Worm (Caenorhabditis elegans) whole organism, late embryonic: ENCODE measurements around the gene AH6.3.

Experiments used
- F13H6.1 ChIP-seq: sonication (generic microtip); optimal IDR thresholded peaks from 2 replicates; lab custom pipeline; 2016; ENCODE audit warnings: missing genetic modification characterization, missing compliant biosample characterization
- K02D7.2 ChIP-seq: sonication (generic microtip); optimal IDR thresholded peaks from 2 replicates; lab custom pipeline; 2017; ENCODE audit warnings: mild to moderate bottlenecking, missing genetic modification characterization, missing compliant biosample characterization
- K09A11.1 ChIP-seq: sonication (generic microtip); optimal IDR thresholded peaks from 2 replicates; lab custom pipeline; 2017; ENCODE audit warnings: antibody characterized with exemption, mild to moderate bottlenecking, missing genetic modification characterization, missing compliant biosample characterization; ENCODE audit not compliant: insufficient read depth
- Y22D7AL.16 ChIP-seq: sonication (generic microtip); optimal IDR thresholded peaks from 2 replicates; lab custom pipeline; 2016; ENCODE audit warnings: missing genetic modification characterization, missing compliant biosample characterization
- ahr-1 ChIP-seq: sonication (generic microtip); optimal IDR thresholded peaks from 2 replicates; lab custom pipeline; 2016; ENCODE audit warnings: missing genetic modification characterization, missing compliant biosample characterization
- ceh-14 ChIP-seq: sonication (generic microtip); optimal IDR thresholded peaks from 2 replicates; lab custom pipeline; 2016; ENCODE audit warnings: missing genotype, missing genetic modification characterization, missing compliant biosample characterization
- ceh-2 ChIP-seq: sonication (generic microtip); optimal IDR thresholded peaks from 2 replicates; lab custom pipeline; 2016; ENCODE audit warnings: missing genotype, missing genetic modification characterization, missing compliant biosample characterization
- ceh-22 ChIP-seq: sonication (generic microtip); optimal IDR thresholded peaks from 2 replicates; lab custom pipeline; 2017; ENCODE audit warnings: missing biosample characterization, missing genetic modification characterization
- ceh-24 ChIP-seq: sonication (generic microtip); optimal IDR thresholded peaks from 2 replicates; lab custom pipeline; 2016; ENCODE audit warnings: mild to moderate bottlenecking, missing genetic modification characterization, missing compliant biosample characterization
- ceh-30 ChIP-seq: fragments of 150-350 bp; optimal IDR thresholded peaks from 2 replicates; lab custom pipeline; 2014; ENCODE audit warnings: missing biosample characterization, missing genetic modification characterization
- ceh-34 ChIP-seq: sonication (generic microtip); optimal IDR thresholded peaks from 2 replicates; lab custom pipeline; 2016; ENCODE audit warnings: mild to moderate bottlenecking, missing genetic modification characterization, missing compliant biosample characterization
- ceh-45 ChIP-seq: fragments of 200-800 bp; sonication (Bioruptor generic); IDR thresholded peaks from 2 replicates; pipeline ENCODE4 v1.3.6; 2022; ENCODE audit warnings: missing genetic modification reagents, missing genetic modification characterization, missing compliant biosample characterization
- elt-2 ChIP-seq: sonication (generic microtip); optimal IDR thresholded peaks from 2 replicates; lab custom pipeline; 2016; ENCODE audit warnings: missing genetic modification reagents, missing genetic modification characterization, missing compliant biosample characterization
- ets-4 ChIP-seq: sonication (generic microtip); optimal IDR thresholded peaks from 2 replicates; lab custom pipeline; 2016; ENCODE audit warnings: missing genetic modification characterization, missing compliant biosample characterization
- eyg-1 ChIP-seq: sonication (generic microtip); optimal IDR thresholded peaks from 2 replicates; lab custom pipeline; 2016; ENCODE audit warnings: missing genotype, missing genetic modification characterization, missing compliant biosample characterization
- fkh-10 ChIP-seq: fragments of 150-350 bp; optimal IDR thresholded peaks from 2 replicates; lab custom pipeline; 2014; ENCODE audit warnings: missing biosample characterization, missing genetic modification reagents, missing genetic modification characterization
- gmeb-2 ChIP-seq: sonication (generic microtip); optimal IDR thresholded peaks from 2 replicates; lab custom pipeline; 2016; ENCODE audit warnings: missing genetic modification characterization, inconsistent platforms, missing compliant biosample characterization
- hlh-15 ChIP-seq: sonication (generic microtip); optimal IDR thresholded peaks from 2 replicates; lab custom pipeline; 2016; ENCODE audit warnings: missing genetic modification characterization, missing compliant biosample characterization
- hlh-6 ChIP-seq: sonication (generic microtip); optimal IDR thresholded peaks from 2 replicates; lab custom pipeline; 2016; ENCODE audit warnings: missing genotype, missing genetic modification characterization, missing compliant biosample characterization
- lim-6 ChIP-seq: sonication (generic microtip); optimal IDR thresholded peaks from 2 replicates; lab custom pipeline; 2016; ENCODE audit warnings: missing genetic modification characterization, missing compliant biosample characterization
- lin-11 ChIP-seq: fragments of 200-800 bp; sonication (Bioruptor generic); optimal IDR thresholded peaks from 2 replicates; lab custom pipeline; 2018; ENCODE audit warnings: mild to moderate bottlenecking, missing genetic modification characterization, missing compliant biosample characterization
- madf-2 ChIP-seq: sonication (generic microtip); optimal IDR thresholded peaks from 2 replicates; lab custom pipeline; 2017; ENCODE audit warnings: missing genetic modification characterization, missing compliant biosample characterization
- mec-3 ChIP-seq: sonication (generic microtip); optimal IDR thresholded peaks from 2 replicates; lab custom pipeline; 2016; ENCODE audit warnings: borderline replicate concordance, missing genetic modification characterization, missing compliant biosample characterization
- nfya-1 ChIP-seq: sonication (generic microtip); optimal IDR thresholded peaks from 2 replicates; lab custom pipeline; 2017; ENCODE audit warnings: missing genetic modification characterization, mild to moderate bottlenecking, missing compliant biosample characterization, antibody characterized with exemption, moderate library complexity
- nhr-11 ChIP-seq: fragments of 150-350 bp; optimal IDR thresholded peaks from 2 replicates; lab custom pipeline; 2014; ENCODE audit warnings: missing biosample characterization, missing genetic modification characterization
- npax-4 ChIP-seq: sonication (generic microtip); optimal IDR thresholded peaks from 2 replicates; lab custom pipeline; 2016; ENCODE audit warnings: missing genetic modification characterization, missing compliant biosample characterization
- odd-2 ChIP-seq: sonication (generic microtip); optimal IDR thresholded peaks from 2 replicates; lab custom pipeline; 2017; ENCODE audit warnings: antibody characterized with exemption, mild to moderate bottlenecking, missing genetic modification characterization, missing compliant biosample characterization
- pat-9 ChIP-seq: fragments of 200-800 bp; sonication (Bioruptor generic); optimal IDR thresholded peaks from 2 replicates; lab custom pipeline; 2018; ENCODE audit warnings: mild to moderate bottlenecking, missing genetic modification characterization, moderate library complexity, missing compliant biosample characterization
- pha-2 ChIP-seq: sonication (generic microtip); optimal IDR thresholded peaks from 2 replicates; lab custom pipeline; 2017; ENCODE audit warnings: mild to moderate bottlenecking, missing genetic modification characterization, missing compliant biosample characterization
- pha-4 ChIP-seq: fragments of 150-350 bp; optimal IDR thresholded peaks from 2 replicates; lab custom pipeline; 2018; ENCODE audit warnings: missing biosample characterization, missing genetic modification reagents, missing genetic modification characterization
- sdc-2 ChIP-seq: sonication (generic microtip); optimal IDR thresholded peaks from 2 replicates; lab custom pipeline; 2016; ENCODE audit warnings: missing genotype, missing genetic modification characterization, missing compliant biosample characterization
- sox-2 ChIP-seq: fragments of 200-800 bp; sonication (Bioruptor generic); IDR thresholded peaks from 2 replicates; pipeline ENCODE4 v1.3.6; 2022; ENCODE audit warnings: missing genetic modification reagents, missing genetic modification characterization, missing compliant biosample characterization
- syd-9 ChIP-seq: sonication (generic microtip); optimal IDR thresholded peaks from 2 replicates; lab custom pipeline; 2016; ENCODE audit warnings: mild to moderate bottlenecking, missing genetic modification characterization, moderate library complexity, missing compliant biosample characterization
- tbx-2 ChIP-seq: sonication (generic microtip); optimal IDR thresholded peaks from 2 replicates; lab custom pipeline; 2016; ENCODE audit warnings: missing genetic modification characterization, missing compliant biosample characterization
- tbx-7 ChIP-seq: sonication (generic microtip); optimal IDR thresholded peaks from 2 replicates; lab custom pipeline; 2016; ENCODE audit warnings: missing genotype, missing genetic modification characterization, missing compliant biosample characterization
- unc-42 ChIP-seq: sonication (generic microtip); optimal IDR thresholded peaks from 2 replicates; lab custom pipeline; 2016; ENCODE audit warnings: missing genotype, missing genetic modification characterization, missing compliant biosample characterization
- unc-55 ChIP-seq: sonication (generic microtip); optimal IDR thresholded peaks from 2 replicates; lab custom pipeline; 2017; ENCODE audit warnings: missing biosample characterization, missing genetic modification reagents, missing genetic modification characterization
- zip-5 ChIP-seq: sonication (generic microtip); optimal IDR thresholded peaks from 2 replicates; lab custom pipeline; 2016; ENCODE audit warnings: missing genetic modification characterization, missing compliant biosample characterization
- ztf-16 ChIP-seq: sonication (generic microtip); optimal IDR thresholded peaks from 2 replicates; lab custom pipeline; 2017; ENCODE audit warnings: missing genetic modification characterization, missing compliant biosample characterization

AH6.3 gene

DNA sequence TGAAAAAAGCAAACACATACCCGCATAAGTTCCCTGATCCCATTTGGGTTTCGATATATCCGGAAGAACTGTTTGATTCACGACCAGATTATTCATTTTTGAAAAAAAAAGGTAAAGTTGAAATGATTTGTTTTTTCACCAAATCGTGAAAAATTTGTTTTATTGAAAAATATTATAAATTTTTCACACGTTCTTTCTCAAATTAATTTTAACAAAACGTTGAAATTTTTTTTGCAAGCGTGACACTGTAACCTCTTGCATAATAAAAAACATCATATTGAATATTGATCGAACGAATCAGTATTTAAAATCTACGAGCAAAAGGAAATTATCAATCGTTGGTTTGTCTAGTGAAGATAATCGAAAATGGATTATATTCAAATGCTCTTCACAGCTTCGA is at the start of gene AH6.3, which contains the start of gene sfxn-1.1:
AH6.3 (plus strand) TSS at position 275 of the 400 bp plus-strand sequence.
sfxn-1.1 (minus strand) TSS at position 101 of the 400 bp plus-strand sequence.
- no peak for TF ChIP-seq nfya-1 (tag; lab: Kevin White, UChicago)
- TF ChIP-seq npax-4 (tag; lab: Kevin White, UChicago), result no peak
- TF ChIP-seq sdc-2 (tag; lab: Kevin White, UChicago), result no peak
- no peak for TF ChIP-seq ceh-14 (tag; lab: Kevin White, UChicago)
- TF ChIP-seq ceh-34 (tag; lab: Kevin White, UChicago), result no peak
- no peak for TF ChIP-seq eyg-1 (tag; lab: Kevin White, UChicago)
- TF ChIP-seq pha-4 (tag; lab: Kevin White, UChicago), result no peak
- no peak for TF ChIP-seq nhr-11
- no peak for TF ChIP-seq unc-55
- TF ChIP-seq unc-42 (tag; lab: Kevin White, UChicago), result no peak

DNA sequence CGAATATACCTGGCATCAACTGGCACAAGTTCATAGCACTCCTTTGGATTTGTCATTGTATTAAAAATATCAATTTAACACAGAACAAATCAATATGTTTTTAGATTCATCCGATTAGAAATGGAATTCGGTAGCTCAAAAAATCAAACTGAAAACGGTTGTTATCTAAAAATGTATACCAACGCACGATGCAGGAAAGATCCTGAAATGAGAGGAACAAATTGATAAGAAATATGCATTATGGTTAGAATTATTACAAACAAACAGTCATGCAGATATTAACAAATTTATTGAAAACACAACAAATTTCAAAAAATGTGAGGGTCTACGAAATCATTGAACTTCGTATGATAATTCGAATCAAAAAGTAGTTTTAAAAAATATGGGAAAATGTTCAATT is 48.8 kb upstream of the AH6.3 start, which contains the start of gene T19H5.6:
T19H5.6 (minus strand) TSS at position 195 of the 400 bp plus-strand sequence.
- TF ChIP-seq ceh-22 (tag; lab: Kevin White, UChicago), result no peak
- no peak for TF ChIP-seq hlh-6 (tag; lab: Kevin White, UChicago)
- TF ChIP-seq hlh-15, result no peak
- TF ChIP-seq ceh-24 (tag; lab: Kevin White, UChicago), result no peak
- TF ChIP-seq elt-2 (tag; lab: Kevin White, UChicago), result peak; percentile 4
- no peak for TF ChIP-seq Y22D7AL.16 (tag; lab: Kevin White, UChicago)
- TF ChIP-seq, all 69 proteins: peak for 1

DNA sequence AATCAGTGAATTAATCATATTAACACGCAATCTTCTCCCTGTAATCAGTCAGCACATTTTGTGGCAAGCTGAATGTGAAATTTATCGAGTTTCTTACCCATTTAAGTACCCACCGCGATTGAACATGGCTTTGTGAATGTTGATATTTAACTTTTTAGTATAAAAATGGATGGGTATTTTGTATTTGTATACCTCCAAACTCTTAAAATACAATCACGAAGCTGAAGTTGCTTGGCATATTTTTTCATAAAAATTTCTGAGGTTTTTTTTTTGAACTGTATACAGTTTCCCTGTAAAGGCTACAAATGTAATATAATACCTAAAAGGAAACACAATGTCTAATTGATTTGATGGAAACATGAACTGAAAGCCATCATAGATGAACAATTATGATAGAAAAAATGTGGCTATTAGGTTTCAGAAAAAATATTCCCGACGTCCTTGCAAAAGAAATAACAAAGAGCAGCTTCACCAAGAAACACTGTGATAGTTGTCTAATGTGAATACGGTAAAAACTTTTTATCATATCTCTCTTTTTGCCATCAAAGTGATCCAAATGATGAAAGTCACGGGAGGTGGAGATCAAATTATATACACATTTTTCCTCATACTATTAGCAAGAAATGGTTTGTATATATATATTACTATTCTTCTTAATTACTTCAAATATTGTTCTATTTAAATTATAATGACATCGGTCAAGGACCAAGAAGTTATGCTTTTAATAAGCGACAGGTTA is 44.3 kb upstream of the AH6.3 start, which contains the start of the genes chil-25 and chil-26:
chil-25 (minus strand) TSS at position 101 of the 739 bp plus-strand sequence.
chil-26 (plus strand) TSS at position 689 of the 739 bp plus-strand sequence.
- no peak for TF ChIP-seq tbx-2 (tag; lab: Kevin White, UChicago)
- no peak for TF ChIP-seq F13H6.1 (tag; lab: Kevin White, UChicago)
- no peak for TF ChIP-seq ceh-2 (tag; lab: Kevin White, UChicago)
- TF ChIP-seq elt-2 (tag; lab: Kevin White, UChicago), result no peak
- TF ChIP-seq pat-9 (tag; lab: Kevin White, UChicago), result no peak
- no peak for TF ChIP-seq lim-6
- TF ChIP-seq mec-3 (tag; lab: Kevin White, UChicago), result no peak
- TF ChIP-seq K02D7.2 (tag; lab: Kevin White, UChicago), result no peak
- TF ChIP-seq lin-11, result no peak
- TF ChIP-seq pha-4 (tag; lab: Kevin White, UChicago), result no peak
- TF ChIP-seq madf-2 (tag; lab: Kevin White, UChicago), result no peak
- TF ChIP-seq zip-5 (tag; lab: Kevin White, UChicago), result no peak
- no peak for TF ChIP-seq syd-9 (tag; lab: Kevin White, UChicago)
- no peak for TF ChIP-seq sdc-2 (tag; lab: Kevin White, UChicago)
- TF ChIP-seq ahr-1, result no peak

DNA sequence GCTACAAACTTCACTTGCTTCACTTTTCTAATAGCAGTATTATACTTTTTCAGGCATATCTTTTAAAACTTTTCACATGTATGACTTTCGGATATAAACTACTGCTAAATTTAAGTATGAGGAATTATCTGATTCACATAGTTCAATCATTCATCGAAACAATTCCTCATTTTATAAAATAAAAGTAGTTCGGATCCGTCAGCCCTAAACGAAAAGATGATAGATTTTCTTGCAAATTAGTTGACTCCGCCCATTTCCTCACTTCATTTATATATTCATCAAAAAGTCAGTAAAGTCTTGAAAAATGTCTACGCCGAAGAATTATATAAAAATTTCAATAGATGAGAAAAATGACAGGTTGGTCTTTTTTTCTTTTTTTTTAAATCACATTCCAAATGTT is 41.3 kb upstream of the AH6.3 start, which contains the start of gene chil-27:
chil-27 (plus strand) TSS at position 301 of the 400 bp plus-strand sequence.
- TF ChIP-seq pha-2 (tag; lab: Kevin White, UChicago), result no peak
- no peak for TF ChIP-seq gmeb-2 (tag; lab: Kevin White, UChicago)
- no peak for TF ChIP-seq pha-4 (tag; lab: Kevin White, UChicago)
- TF ChIP-seq ceh-30 (tag; lab: Kevin White, UChicago), result no peak
- no peak for TF ChIP-seq K02D7.2 (tag; lab: Kevin White, UChicago)
- no peak for TF ChIP-seq hlh-15
- no peak for TF ChIP-seq odd-2 (tag; lab: Kevin White, UChicago)
- TF ChIP-seq ceh-45 (GFP tag; lab: Robert Waterston, UW), result no peak
- TF ChIP-seq tbx-7 (tag; lab: Kevin White, UChicago), result no peak
- no peak for TF ChIP-seq fkh-10
- no peak for TF ChIP-seq madf-2 (tag; lab: Kevin White, UChicago)
- no peak for TF ChIP-seq ets-4 (tag; lab: Kevin White, UChicago)
- TF ChIP-seq sox-2 (GFP tag; lab: Robert Waterston, UW), result no peak
- TF ChIP-seq ztf-16 (tag; lab: Kevin White, UChicago), result no peak
- TF ChIP-seq K09A11.1 (tag; lab: Kevin White, UChicago), result no peak
